Worm (Caenorhabditis elegans): ENCODE measurements around the gene col-161.

ce11 chrV:13333386-13334180 lies 15.8 kb upstream of the col-161 start, which contains the start of gene nhr-168:
- no peak for TF ChIP-seq C16A3.4 (tag; optimal IDR thresholded peaks at IDR 0.05)
- TF ChIP-seq egl-27 (tag; optimal IDR thresholded peaks at IDR 0.05): no peak
- TF ChIP-seq lsy-2 (tag; optimal IDR thresholded peaks at IDR 0.05): no peak
- no peak for TF ChIP-seq zag-1 (tag; optimal IDR thresholded peaks at IDR 0.05)
- no peak for TF ChIP-seq elt-3 (tag; optimal IDR thresholded peaks at IDR 0.05)
- TF ChIP-seq unc-62 (GFP tag; optimal IDR thresholded peaks at IDR 0.05): no peak
- no peak for TF ChIP-seq hlh-4 (tag; optimal IDR thresholded peaks at IDR 0.05)
- TF ChIP-seq lin-35 (GFP tag; optimal IDR thresholded peaks at IDR 0.05): no peak
- TF ChIP-seq jun-1 (tag; optimal IDR thresholded peaks at IDR 0.05): no peak

Data from whole organism, L1 larva.